Worm (Caenorhabditis elegans) whole organism, L4/young adult: ENCODE results near the gene R02D5.24.

Experiments used
- W03F9.2 ChIP-seq: fragments of 150-350 bp; optimal IDR thresholded peaks from 2 replicates; lab custom pipeline; 2014; ENCODE audit warnings: missing biosample characterization, missing genetic modification characterization
- dao-5 ChIP-seq: sonication (generic microtip); optimal IDR thresholded peaks from 2 replicates; lab custom pipeline; 2016; ENCODE audit warnings: missing genotype, missing genetic modification characterization, moderate library complexity, missing compliant biosample characterization

DNA sequence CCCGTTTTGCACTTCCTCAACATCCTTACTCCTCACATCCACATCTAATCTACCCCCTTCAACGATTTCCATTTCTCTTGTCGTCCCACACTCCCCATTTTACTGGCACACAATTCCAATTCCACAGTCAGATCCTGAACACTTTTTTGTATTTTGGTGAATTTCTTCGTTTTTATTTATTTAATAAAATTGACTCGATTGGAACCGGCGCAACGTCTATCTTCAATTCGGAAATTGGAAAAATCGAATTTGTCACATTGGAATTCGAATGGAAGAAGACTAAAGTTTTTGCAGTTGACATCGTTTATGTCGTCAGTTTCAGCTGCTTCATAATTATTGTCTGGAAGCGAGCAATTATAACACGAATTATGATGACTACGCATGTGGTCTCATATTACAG, 26.1 kb downstream of the R02D5.24 start:
- TF ChIP-seq dao-5 (tag; lab: Kevin White, UChicago) (no peak), W03F9.2 (tag; lab: Kevin White, UChicago) (no peak)
